Worm (Caenorhabditis elegans) whole organism, L1 larva: ENCODE measurements around the gene vha-17.

ENCODE experiments used
- F16B12.6 ChIP-seq: fragments of 150-350 bp; optimal IDR thresholded peaks from 2 replicates; lab custom pipeline; 2014; ENCODE audit warnings: missing biosample characterization, missing genetic modification characterization
- aha-1 ChIP-seq: fragments of 150-350 bp; optimal IDR thresholded peaks from 2 replicates; lab custom pipeline; 2014; ENCODE audit warnings: missing biosample characterization, missing genetic modification characterization
- alr-1 ChIP-seq: fragments of 200-800 bp; sonication (Bioruptor generic); optimal IDR thresholded peaks from 2 replicates; lab custom pipeline; 2018; ENCODE audit warnings: borderline replicate concordance, mild to moderate bottlenecking, missing genetic modification characterization, missing compliant biosample characterization
- ceh-63 ChIP-seq: fragments of 200-800 bp; sonication (Bioruptor generic); optimal IDR thresholded peaks from 2 replicates; lab custom pipeline; 2018; ENCODE audit warnings: mild to moderate bottlenecking, missing genetic modification characterization, missing compliant biosample characterization
- ces-1 ChIP-seq: fragments of 150-350 bp; optimal IDR thresholded peaks from 2 replicates; lab custom pipeline; 2014; ENCODE audit warnings: missing biosample characterization, missing genetic modification reagents, missing genetic modification characterization
- dsc-1 ChIP-seq: sonication (generic microtip); optimal IDR thresholded peaks from 2 replicates; lab custom pipeline; 2016; ENCODE audit warnings: mild to moderate bottlenecking, missing genetic modification characterization, missing compliant biosample characterization
- efl-1 ChIP-seq, 4 experiments: fragments of 150-350 bp; optimal IDR thresholded peaks in 3 of 4; peaks in 1 of 4; 1 replicate in 1 of 4; 2 replicates in 3 of 4; lab custom pipeline; 2014; ENCODE audit warnings: missing biosample characterization in 2 of 4, missing genetic modification characterization in 2 of 4, missing genetic modification reagents in 2 of 4
- efl-3 ChIP-seq: fragments of 200-800 bp; sonication (Bioruptor generic); optimal IDR thresholded peaks from 2 replicates; lab custom pipeline; 2018; ENCODE audit warnings: mild to moderate bottlenecking, missing genetic modification characterization, missing compliant biosample characterization
- egl-27 ChIP-seq, 2 experiments: fragments of 150-350 bp in 1 of 2; sonication (generic microtip); optimal IDR thresholded peaks; 3 replicates each; lab custom pipeline; 2017 to 2018; ENCODE audit warnings: missing biosample characterization in 2 of 2, missing genetic modification characterization in 2 of 2, missing genetic modification reagents in 2 of 2
- ets-5 ChIP-seq: fragments of 200-800 bp; sonication (Bioruptor generic); IDR thresholded peaks from 2 replicates; pipeline ENCODE4 v1.3.6; 2022; ENCODE audit warnings: missing genetic modification characterization, missing compliant biosample characterization
- fkh-4 ChIP-seq: sonication (generic microtip); optimal IDR thresholded peaks from 2 replicates; lab custom pipeline; 2016; ENCODE audit warnings: missing compliant biosample characterization, missing genetic modification characterization, borderline replicate concordance
- fos-1 ChIP-seq: fragments of 150-350 bp; optimal IDR thresholded peaks from 2 replicates; lab custom pipeline; 2014; ENCODE audit warnings: missing biosample characterization, missing genetic modification characterization
- hlh-4 ChIP-seq: sonication (generic microtip); optimal IDR thresholded peaks from 2 replicates; lab custom pipeline; 2016; ENCODE audit warnings: mild to moderate bottlenecking, missing genetic modification characterization, missing compliant biosample characterization
- hpl-2 ChIP-seq: fragments of 150-350 bp; optimal IDR thresholded peaks from 2 replicates; lab custom pipeline; 2014; ENCODE audit warnings: missing biosample characterization, missing genetic modification reagents, missing genetic modification characterization
- irx-1 ChIP-seq: sonication (generic microtip); optimal IDR thresholded peaks from 2 replicates; lab custom pipeline; 2016; ENCODE audit warnings: missing genetic modification characterization, missing compliant biosample characterization
- lin-15B ChIP-seq: fragments of 150-350 bp; sonication (generic microtip); optimal IDR thresholded peaks from 3 replicates; lab custom pipeline; 2014; ENCODE audit warnings: missing biosample characterization, missing genetic modification characterization
- lin-35 ChIP-seq, 2 experiments: fragments of 150-350 bp; optimal IDR thresholded peaks; 2 replicates each; lab custom pipeline; 2014; ENCODE audit warnings: missing biosample characterization in 2 of 2, missing genetic modification characterization in 2 of 2, missing genetic modification reagents in 2 of 2
- lir-3 ChIP-seq: sonication (generic microtip); optimal IDR thresholded peaks from 2 replicates; lab custom pipeline; 2016; ENCODE audit warnings: mild to moderate bottlenecking, missing genetic modification characterization, moderate library complexity, missing compliant biosample characterization; ENCODE audit not compliant: poor library complexity
- mdl-1 ChIP-seq, 2 experiments: fragments of 150-350 bp; optimal IDR thresholded peaks; 2 replicates each; lab custom pipeline; 2014 to 2017; ENCODE audit warnings: missing biosample characterization in 2 of 2, missing genetic modification characterization in 2 of 2, inconsistent platforms in 1 of 2
- nhr-11 ChIP-seq: fragments of 150-350 bp; optimal IDR thresholded peaks from 2 replicates; lab custom pipeline; 2014; ENCODE audit warnings: missing biosample characterization, missing genetic modification characterization
- nhr-47 ChIP-seq: sonication (generic microtip); optimal IDR thresholded peaks from 2 replicates; lab custom pipeline; 2016; ENCODE audit warnings: mild to moderate bottlenecking, missing genetic modification characterization, moderate library complexity, missing compliant biosample characterization
- nhr-71 ChIP-seq: sonication (generic microtip); optimal IDR thresholded peaks from 2 replicates; lab custom pipeline; 2016; ENCODE audit warnings: mild to moderate bottlenecking, missing genetic modification characterization, moderate library complexity, missing compliant biosample characterization
- nhr-84 ChIP-seq: sonication (generic microtip); optimal IDR thresholded peaks from 2 replicates; lab custom pipeline; 2017; ENCODE audit warnings: missing biosample characterization, missing genetic modification characterization
- nhr-90 ChIP-seq: sonication (generic microtip); optimal IDR thresholded peaks from 2 replicates; lab custom pipeline; 2016; ENCODE audit warnings: mild to moderate bottlenecking, missing genetic modification characterization, missing compliant biosample characterization; ENCODE audit not compliant: poor library complexity
- pag-3 ChIP-seq: sonication (generic microtip); optimal IDR thresholded peaks from 2 replicates; lab custom pipeline; 2017; ENCODE audit warnings: missing genetic modification characterization, mild to moderate bottlenecking, missing compliant biosample characterization, antibody characterized with exemption, borderline replicate concordance; ENCODE audit not compliant: insufficient read depth
- pax-3 ChIP-seq: fragments of 200-800 bp; sonication (Bioruptor generic); optimal IDR thresholded peaks from 2 replicates; lab custom pipeline; 2018; ENCODE audit warnings: mild to moderate bottlenecking, missing genetic modification characterization, moderate library complexity, missing compliant biosample characterization
- rnt-1 ChIP-seq: sonication (generic microtip); optimal IDR thresholded peaks from 2 replicates; lab custom pipeline; 2016; ENCODE audit warnings: mild to moderate bottlenecking, missing genetic modification characterization, moderate library complexity, missing compliant biosample characterization
- sup-37 ChIP-seq: fragments of 200-800 bp; sonication (Bioruptor generic); optimal IDR thresholded peaks from 2 replicates; lab custom pipeline; 2018; ENCODE audit warnings: mild to moderate bottlenecking, missing genetic modification characterization, missing compliant biosample characterization
- tlp-1 ChIP-seq: fragments of 150-350 bp; optimal IDR thresholded peaks from 2 replicates; lab custom pipeline; 2014; ENCODE audit warnings: missing biosample characterization, missing genetic modification characterization
- unc-30 ChIP-seq: sonication (generic microtip); optimal IDR thresholded peaks from 2 replicates; lab custom pipeline; 2017; ENCODE audit warnings: missing biosample characterization, missing genetic modification characterization
- xbp-1 ChIP-seq: sonication (generic microtip); optimal IDR thresholded peaks from 2 replicates; lab custom pipeline; 2016; ENCODE audit warnings: missing genetic modification characterization, missing compliant biosample characterization
- ztf-4 ChIP-seq: fragments of 150-350 bp; optimal IDR thresholded peaks from 2 replicates; lab custom pipeline; 2014; ENCODE audit warnings: missing biosample characterization, missing genetic modification characterization

The vha-17 gene

ce11 chrIV:9320023-9320422, 1.6 kb upstream of the vha-17 start:
- TF ChIP-seq nhr-71 (peak; percentile 16), lir-3 (tag; lab: Kevin White, UChicago) (no peak)

ce11 chrIV:9322489-9322888, 888 bp downstream of the vha-17 start:
- TF ChIP-seq irx-1 (tag; lab: Kevin White, UChicago) (no peak), ztf-4 (tag; lab: Kevin White, UChicago) (no peak), hpl-2 (GFP tag; lab: Kevin White, UChicago) (peak; percentile 8), nhr-90 (tag; lab: Kevin White, UChicago) (peak; percentile 0), efl-1 (optimal IDR thresholded peaks at IDR 0.05; lab: Kevin White, UChicago) (no peak), efl-1 (GFP tag; optimal IDR thresholded peaks at IDR 0.05 in 1 of 2; lab: Kevin White, UChicago) (peak in 1 of 2 experiments; percentile 68), fos-1 (no peak), lin-35 (GFP tag; optimal IDR thresholded peaks at IDR 0.05; lab: Kevin White, UChicago) (peak in 1 of 2 experiments; percentile 6), nhr-47 (tag; lab: Kevin White, UChicago) (peak; percentile 7)
- TF ChIP-seq, all 84 proteins: peak for 5

- TF ChIP-seq rnt-1 (tag; lab: Kevin White, UChicago) (no peak), ztf-4 (tag; lab: Kevin White, UChicago) (no peak), ets-5 (GFP tag; lab: Robert Waterston, UW) (no peak), xbp-1 (no peak), hlh-4 (tag; lab: Kevin White, UChicago) (no peak), dsc-1 (tag; lab: Kevin White, UChicago) (no peak), nhr-84 (tag; lab: Kevin White, UChicago) (no peak)
Measured at ce11 chrIV:9323989-9324506, 2.4 kb downstream of the vha-17 start, which contains the start of the genes nspg-11 and F49C12.15. Gene nspg-11, minus strand, starts transcription at chrIV:9324089. Gene F49C12.15, plus strand, starts transcription at chrIV:9324456.

- TF ChIP-seq fkh-4 (tag; lab: Kevin White, UChicago) (no peak), ets-5 (GFP tag; lab: Robert Waterston, UW) (no peak), nhr-84 (tag; lab: Kevin White, UChicago) (no peak), nhr-47 (tag; lab: Kevin White, UChicago) (no peak), ces-1 (GFP tag; lab: Kevin White, UChicago) (no peak), pag-3 (tag; lab: Kevin White, UChicago) (no peak), lin-15B (tag; lab: Kevin White, UChicago) (no peak), pax-3 (tag; lab: Kevin White, UChicago) (no peak), mdl-1 (tag; optimal IDR thresholded peaks at IDR 0.05; lab: Kevin White, UChicago) (no peak), F16B12.6 (no peak), aha-1 (tag; lab: Kevin White, UChicago) (no peak), fos-1 (no peak), alr-1 (no peak), efl-3 (GFP tag; lab: Kevin White, UChicago) (no peak), sup-37 (GFP tag; lab: Kevin White, UChicago) (no peak), ceh-63 (GFP tag; lab: Kevin White, UChicago) (no peak), egl-27 (tag; optimal IDR thresholded peaks at IDR 0.05; lab: Kevin White, UChicago) (no peak)
Measured at ce11 chrIV:9327706-9328105, 6.1 kb downstream of the vha-17 start, which contains the start of gene clec-183. Gene clec-183, plus strand, starts transcription at chrIV:9328006.

- TF ChIP-seq nhr-11 (tag; lab: Kevin White, UChicago) (no peak), tlp-1 (tag; lab: Kevin White, UChicago) (no peak), unc-30 (tag; lab: Kevin White, UChicago) (no peak)
Measured at ce11 chrIV:9330755-9331154, 9.2 kb downstream of the vha-17 start, which contains the start of gene nspg-7.1. Gene nspg-7.1, minus strand, starts transcription at chrIV:9330855.
